Fruit fly (Drosophila melanogaster): ENCODE data around the gene Usp10.

DNA sequence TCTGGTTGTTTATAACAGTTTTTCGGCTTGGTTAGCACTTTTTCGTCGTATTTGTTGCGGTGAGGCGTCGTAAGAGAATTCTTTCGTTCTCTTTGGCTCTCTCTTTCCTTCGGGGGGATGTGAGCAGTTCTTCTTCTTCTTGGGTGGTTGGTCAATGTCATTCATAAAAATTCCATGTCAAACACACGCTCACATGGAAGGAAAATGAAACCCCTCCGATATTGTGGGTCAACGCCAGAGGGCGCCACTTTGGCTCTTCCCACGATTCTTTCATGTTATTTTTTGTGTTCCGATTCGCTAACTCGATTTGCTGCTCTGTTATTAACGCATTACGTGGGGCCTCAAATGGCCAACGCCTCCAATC lies 11.2 kb downstream of the Usp10 start:
- TF ChIP-seq CG8478 (optimal IDR thresholded peaks at IDR 0.05) (no peak), CTCF (optimal IDR thresholded peaks at IDR 0.05) (peak; percentile 84 to 88)

Data from S2 (cell line).